Worm (Caenorhabditis elegans) whole organism, early embryonic: ENCODE results near the gene nlp-30.

ENCODE experiments used
- B0310.2 ChIP-seq: sonication (generic microtip); optimal IDR thresholded peaks from 2 replicates; lab custom pipeline; 2016; ENCODE audit warnings: mild to moderate bottlenecking, missing genetic modification characterization, missing compliant biosample characterization
- ama-1 ChIP-seq: fragments of 150-350 bp; optimal IDR thresholded peaks from 2 replicates; lab custom pipeline; 2014
- ceh-36 ChIP-seq: sonication (generic microtip); optimal IDR thresholded peaks from 2 replicates; lab custom pipeline; 2016; ENCODE audit warnings: missing genetic modification characterization, inconsistent platforms, missing compliant biosample characterization
- ets-7 ChIP-seq: sonication (generic microtip); optimal IDR thresholded peaks from 2 replicates; lab custom pipeline; 2016; ENCODE audit warnings: missing genotype, missing genetic modification characterization, missing compliant biosample characterization
- flt-1 ChIP-seq: fragments of 200-800 bp; sonication (Bioruptor generic); IDR thresholded peaks from 2 replicates; pipeline ENCODE4 v1.3.6; 2022; ENCODE audit warnings: missing genetic modification characterization, missing compliant biosample characterization
- hmbx-1 ChIP-seq: sonication (generic microtip); optimal IDR thresholded peaks from 2 replicates; lab custom pipeline; 2016; ENCODE audit warnings: mild to moderate bottlenecking, missing genetic modification characterization, missing compliant biosample characterization
- hmg-4 ChIP-seq: fragments of 200-800 bp; sonication (Bioruptor generic); optimal IDR thresholded peaks from 2 replicates; lab custom pipeline; 2018; ENCODE audit warnings: mild to moderate bottlenecking, missing genetic modification characterization, missing compliant biosample characterization
- hnd-1 ChIP-seq: sonication (generic microtip); optimal IDR thresholded peaks from 2 replicates; lab custom pipeline; 2016; ENCODE audit warnings: missing genetic modification characterization, missing compliant biosample characterization
- tbx-37 ChIP-seq: fragments of 200-800 bp; sonication (Bioruptor generic); conservative IDR thresholded peaks from 2 replicates; pipeline ENCODE4 v1.3.6; 2022; ENCODE audit warnings: missing genetic modification reagents, missing genetic modification characterization, missing compliant biosample characterization

- no peak for TF ChIP-seq ets-7
- no peak for TF ChIP-seq ceh-36 (tag; lab: Kevin White, UChicago)
- TF ChIP-seq B0310.2 (tag; lab: Kevin White, UChicago) = no peak
- no peak for TF ChIP-seq hmbx-1 (tag; lab: Kevin White, UChicago)
- TF ChIP-seq ama-1 (lab: Kevin White, UChicago) = no peak
- no peak for TF ChIP-seq hnd-1
- no peak for TF ChIP-seq tbx-37 (GFP tag; lab: Robert Waterston, UW)
- no peak for TF ChIP-seq hmg-4 (GFP tag; lab: Kevin White, UChicago)
- TF ChIP-seq flt-1 (GFP tag; lab: Robert Waterston, UW) = no peak
Measured at ce11 chrV:3981680-3982079, at the start of gene nlp-30.
